Fruit fly (Drosophila melanogaster) whole organism, embryonic: ENCODE results near the gene CG17744.
A peak's percentile ranks its signal among the peaks of the same experiment; 100 is the strongest.

Source experiments
- Atf3 ChIP-seq: fragments of 200-800 bp; sonication (Bioruptor generic); optimal IDR thresholded peaks from 3 replicates; lab custom pipeline; 2016; ENCODE audit warnings: missing biosample characterization, missing genetic modification characterization
- CG10654 ChIP-seq: fragments of 200-800 bp; sonication (Bioruptor generic); optimal IDR thresholded peaks from 2 replicates; lab custom pipeline; 2016; ENCODE audit warnings: missing biosample characterization, missing genetic modification characterization
- CG12155 ChIP-seq: fragments of 200-800 bp; sonication (Bioruptor generic); optimal IDR thresholded peaks from 3 replicates; lab custom pipeline; 2016; ENCODE audit warnings: missing biosample characterization, missing genetic modification characterization
- CG1233 ChIP-seq: fragments of 200-800 bp; sonication (Bioruptor generic); optimal IDR thresholded peaks from 4 replicates; lab custom pipeline; 2018; ENCODE audit warnings: missing biosample characterization, mild to moderate bottlenecking, missing genetic modification characterization
- CG12659 ChIP-seq: fragments of 200-800 bp; sonication (Bioruptor generic); optimal IDR thresholded peaks from 3 replicates; lab custom pipeline; 2017; ENCODE audit warnings: mild to moderate bottlenecking, missing biosample characterization, missing genetic modification reagents, missing genetic modification characterization
- CG12744 ChIP-seq: fragments of 200-800 bp; sonication (Bioruptor generic); optimal IDR thresholded peaks from 2 replicates; lab custom pipeline; 2016; ENCODE audit warnings: missing biosample characterization, missing genetic modification characterization
- CG12769 ChIP-seq: fragments of 200-800 bp; sonication (Bioruptor generic); optimal IDR thresholded peaks from 2 replicates; lab custom pipeline; 2019; ENCODE audit warnings: missing biosample characterization, mild to moderate bottlenecking, missing genetic modification characterization, moderate library complexity
- CG13775 ChIP-seq: fragments of 200-800 bp; sonication (Bioruptor generic); optimal IDR thresholded peaks from 3 replicates; lab custom pipeline; 2017; ENCODE audit warnings: missing biosample characterization, mild to moderate bottlenecking, missing genetic modification characterization
- CG15073 ChIP-seq: fragments of 200-800 bp; sonication (Bioruptor generic); optimal IDR thresholded peaks from 2 replicates; lab custom pipeline; 2016; ENCODE audit warnings: missing biosample characterization, missing genetic modification characterization
- CG17568 ChIP-seq: fragments of 200-800 bp; sonication (Bioruptor generic); optimal IDR thresholded peaks from 2 replicates; lab custom pipeline; 2018; ENCODE audit warnings: missing biosample characterization, mild to moderate bottlenecking, missing genetic modification characterization, moderate library complexity
- CG31224 ChIP-seq: fragments of 200-800 bp; sonication (Bioruptor generic); IDR thresholded peaks from 2 replicates; pipeline ENCODE4 v1.3.6; 2022; ENCODE audit warnings: missing biosample characterization, missing genetic modification characterization
- CG3281 ChIP-seq: fragments of 200-800 bp; sonication (Bioruptor generic); optimal IDR thresholded peaks from 3 replicates; lab custom pipeline; 2017; ENCODE audit warnings: missing biosample characterization, mild to moderate bottlenecking, missing genetic modification characterization
- CG34422 ChIP-seq: fragments of 200-800 bp; sonication (Bioruptor generic); IDR thresholded peaks from 3 replicates; pipeline ENCODE4 v1.3.6; 2022; ENCODE audit warnings: missing biosample characterization, missing genetic modification characterization
- CG3726 ChIP-seq: fragments of 200-800 bp; sonication (Bioruptor generic); IDR thresholded peaks from 3 replicates; pipeline ENCODE4, ENCODE4 v1.3.6; 2022; ENCODE audit warnings: missing biosample characterization, missing genetic modification characterization
- CG42726 ChIP-seq: fragments of 200-800 bp; sonication (Bioruptor generic); IDR thresholded peaks from 2 replicates; pipeline ENCODE4 v1.3.6; 2022; ENCODE audit warnings: missing biosample characterization, missing genetic modification characterization; ENCODE audit not compliant: partially characterized antibody
- CG43689 ChIP-seq: fragments of 200-800 bp; sonication (Bioruptor generic); IDR thresholded peaks from 2 replicates; pipeline ENCODE4 v1.3.6; 2022; ENCODE audit warnings: missing biosample characterization, missing genetic modification characterization
- CG6689 ChIP-seq: fragments of 200-800 bp; sonication (Bioruptor generic); IDR thresholded peaks from 2 replicates; pipeline ENCODE4 v1.3.6; 2022; ENCODE audit warnings: missing biosample characterization, missing genetic modification characterization
- CG6813 ChIP-seq: fragments of 200-800 bp; sonication (Bioruptor generic); optimal IDR thresholded peaks from 2 replicates; lab custom pipeline; 2017; ENCODE audit warnings: missing biosample characterization, missing genetic modification characterization, mild to moderate bottlenecking, moderate library complexity, missing genetic modification reagents
- CG7839 ChIP-seq: fragments of 200-800 bp; sonication (Bioruptor generic); optimal IDR thresholded peaks from 3 replicates; lab custom pipeline; 2018; ENCODE audit warnings: missing biosample characterization, mild to moderate bottlenecking, missing genetic modification characterization, moderate library complexity
- CG8290 ChIP-seq, 3 experiments: fragments of 200-800 bp; sonication (Bioruptor generic); optimal IDR thresholded peaks; 2 replicates each; lab custom pipeline; 2016 to 2019; ENCODE audit warnings: missing biosample characterization in 3 of 3, missing genetic modification characterization in 3 of 3, mild to moderate bottlenecking in 2 of 3, moderate library complexity in 1 of 3
- CG8388 ChIP-seq: fragments of 200-800 bp; sonication (Bioruptor generic); optimal IDR thresholded peaks from 2 replicates; lab custom pipeline; 2019; ENCODE audit warnings: missing biosample characterization, mild to moderate bottlenecking, missing genetic modification characterization, moderate library complexity
- CoRest ChIP-seq: fragments of 200-800 bp; sonication (Bioruptor generic); optimal IDR thresholded peaks from 3 replicates; lab custom pipeline; 2018; ENCODE audit warnings: missing biosample characterization, mild to moderate bottlenecking, missing genetic modification characterization, moderate library complexity
- D19A ChIP-seq: fragments of 200-800 bp; optimal IDR thresholded peaks from 3 replicates; lab custom pipeline; 2019; ENCODE audit warnings: missing biosample characterization, mild to moderate bottlenecking, missing genetic modification characterization, moderate library complexity
- Dad ChIP-seq: fragments of 200-800 bp; sonication (Bioruptor generic); optimal IDR thresholded peaks from 3 replicates; lab custom pipeline; 2016; ENCODE audit warnings: missing biosample characterization, missing genetic modification characterization
- Dref ChIP-seq: fragments of 200-800 bp; sonication (Bioruptor generic); IDR thresholded peaks from 2 replicates; pipeline ENCODE4 v1.3.6; 2022; ENCODE audit warnings: missing biosample characterization, missing genetic modification characterization
- HLH3B ChIP-seq: fragments of 200-800 bp; sonication (Bioruptor generic); IDR thresholded peaks from 2 replicates; pipeline ENCODE4 v1.3.6; 2022; ENCODE audit warnings: missing biosample characterization, missing genetic modification characterization
- HLHmδ ChIP-seq: fragments of 200-800 bp; sonication (Bioruptor generic); optimal IDR thresholded peaks from 2 replicates; lab custom pipeline; 2018; ENCODE audit warnings: missing biosample characterization, mild to moderate bottlenecking, missing genetic modification characterization, moderate library complexity
- MBD-R2 ChIP-seq: fragments of 200-800 bp; sonication (Bioruptor generic); IDR thresholded peaks from 2 replicates; pipeline ENCODE4 v1.3.6; 2022; ENCODE audit warnings: missing biosample characterization, missing genetic modification characterization
- MESR4 ChIP-seq: fragments of 200-800 bp; sonication (Bioruptor generic); optimal IDR thresholded peaks from 2 replicates; lab custom pipeline; 2018; ENCODE audit warnings: missing biosample characterization, mild to moderate bottlenecking, missing genetic modification characterization, moderate library complexity
- Neu2 ChIP-seq: fragments of 200-800 bp; sonication (Bioruptor generic); optimal IDR thresholded peaks from 3 replicates; lab custom pipeline; 2016; ENCODE audit warnings: missing biosample characterization, missing genetic modification characterization, borderline replicate concordance
- Nf-YB ChIP-seq: fragments of 200-800 bp; sonication (Bioruptor generic); optimal IDR thresholded peaks from 3 replicates; lab custom pipeline; 2019; ENCODE audit warnings: missing biosample characterization, mild to moderate bottlenecking, missing genetic modification characterization, moderate library complexity
- Ravus ChIP-seq: fragments of 200-800 bp; sonication (Bioruptor generic); IDR thresholded peaks from 2 replicates; pipeline ENCODE4 v1.3.6; 2022; ENCODE audit warnings: missing biosample characterization, missing genetic modification characterization
- Sin3A ChIP-seq: fragments of >200 bp; optimal IDR thresholded peaks from 2 replicates; lab custom pipeline; 2018
- ac ChIP-seq: fragments of 200-800 bp; sonication (Bioruptor generic); optimal IDR thresholded peaks from 3 replicates; lab custom pipeline; 2017; ENCODE audit warnings: missing biosample characterization, mild to moderate bottlenecking, missing genetic modification characterization
- bowl ChIP-seq: fragments of 200-800 bp; sonication (Bioruptor generic); IDR thresholded peaks from 2 replicates; pipeline ENCODE4 v1.3.6; 2022; ENCODE audit warnings: missing biosample characterization, missing genetic modification characterization
- croc ChIP-seq: fragments of 200-800 bp; sonication (Bioruptor generic); conservative IDR thresholded peaks from 3 replicates; pipeline ENCODE4 v1.3.6; 2022; ENCODE audit warnings: missing biosample characterization, missing genetic modification characterization
- danr ChIP-seq: fragments of 200-800 bp; sonication (Bioruptor generic); IDR thresholded peaks from 2 replicates; pipeline ENCODE4 v1.3.6; 2022; ENCODE audit warnings: missing biosample characterization, missing genetic modification characterization
- dm ChIP-seq: fragments of 200-800 bp; sonication (Bioruptor generic); optimal IDR thresholded peaks from 3 replicates; lab custom pipeline; 2016; ENCODE audit warnings: missing biosample characterization, missing genetic modification characterization
- dpn ChIP-seq, 2 experiments: fragments of 200-800 bp; sonication (Bioruptor generic); optimal IDR thresholded peaks; 3 replicates each; lab custom pipeline; 2016; ENCODE audit warnings: missing biosample characterization in 2 of 2, missing genetic modification characterization in 2 of 2
- eve ChIP-seq, 2 experiments: fragments of >200 bp; optimal IDR thresholded peaks; 2 replicates each; lab custom pipeline; 2017; ENCODE audit warnings: missing biosample characterization in 2 of 2, missing genetic modification characterization in 2 of 2
- fu2 ChIP-seq: fragments of 200-800 bp; sonication (Bioruptor generic); optimal IDR thresholded peaks from 2 replicates; lab custom pipeline; 2016; ENCODE audit warnings: missing biosample characterization, missing genetic modification characterization
- gce ChIP-seq: fragments of 200-800 bp; sonication (Bioruptor generic); IDR thresholded peaks from 3 replicates; pipeline ENCODE4 v1.3.6; 2022; ENCODE audit warnings: missing biosample characterization, missing genetic modification characterization
- her ChIP-seq: fragments of 200-800 bp; sonication (Bioruptor generic); optimal IDR thresholded peaks from 2 replicates; lab custom pipeline; 2016; ENCODE audit warnings: missing biosample characterization, missing genetic modification characterization
- inv ChIP-seq: fragments of 200-800 bp; sonication (Bioruptor generic); IDR thresholded peaks from 2 replicates; pipeline ENCODE4 v1.3.6; 2022; ENCODE audit warnings: missing biosample characterization, missing genetic modification characterization; ENCODE audit not compliant: partially characterized antibody
- lov ChIP-seq, 2 experiments: fragments of 200-800 bp in 1 of 2; fragments of >200 bp in 1 of 2; sonication (Bioruptor generic) in 1 of 2; IDR thresholded peaks in 1 of 2; optimal IDR thresholded peaks in 1 of 2; 2 replicates in 1 of 2; 3 replicates in 1 of 2; pipeline versions ENCODE4 v1.3.6 to Lab custom; 2017 to 2022; ENCODE audit warnings: missing biosample characterization in 1 of 2, missing genetic modification characterization in 1 of 2
- mld ChIP-seq: fragments of 200-800 bp; sonication (Bioruptor generic); IDR thresholded peaks from 3 replicates; pipeline ENCODE4 v1.3.6; 2022; ENCODE audit warnings: missing biosample characterization, missing genetic modification characterization; ENCODE audit not compliant: partially characterized antibody
- sob ChIP-seq: fragments of 200-800 bp; sonication (Bioruptor generic); IDR thresholded peaks from 2 replicates; pipeline ENCODE4 v1.3.6; 2022; ENCODE audit warnings: missing biosample characterization, missing genetic modification characterization
- trh ChIP-seq: fragments of 200-800 bp; sonication (Bioruptor generic); optimal IDR thresholded peaks from 2 replicates; lab custom pipeline; 2016; ENCODE audit warnings: missing biosample characterization, missing genetic modification characterization
- ttk ChIP-seq: fragments of 200-800 bp; sonication (Bioruptor generic); IDR thresholded peaks from 2 replicates; pipeline ENCODE4 v2.1.2; 2022; ENCODE audit warnings: missing biosample characterization, missing genetic modification characterization

The CG17744 gene

DNA sequence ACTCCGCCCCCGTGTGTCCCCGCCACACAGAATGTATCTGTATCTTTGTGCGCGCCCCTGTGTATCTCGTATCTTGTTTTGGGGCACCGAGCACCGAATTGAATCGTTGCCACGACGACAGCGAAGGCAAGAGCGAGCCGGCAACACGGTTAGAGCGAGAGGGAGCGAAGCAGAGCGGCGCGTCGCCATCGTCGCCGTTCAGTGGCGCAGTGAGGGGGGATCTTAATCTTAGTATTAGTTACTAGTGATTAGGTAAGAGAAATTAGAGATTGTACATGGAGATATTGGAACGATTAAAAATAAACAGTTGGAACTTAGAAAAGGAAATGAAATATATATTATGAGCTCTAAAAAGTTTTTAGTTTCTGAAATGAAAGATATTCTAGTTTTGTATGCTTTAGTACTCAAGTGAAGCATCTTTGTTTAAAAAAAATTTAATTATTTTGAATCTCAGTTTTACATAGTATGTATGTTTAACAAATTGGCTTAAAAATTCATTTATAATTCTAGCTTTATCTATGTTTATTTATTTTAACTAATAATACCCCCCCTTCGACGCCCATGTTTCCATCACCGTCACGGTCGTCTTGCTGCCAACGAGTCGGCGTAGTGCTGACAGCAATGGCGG lies 37.5 kb downstream of the CG17744 start (continued):
- no peak for TF ChIP-seq inv (GFP tag; lab: Robert Waterston, UW)
- peak; percentile 33 for TF ChIP-seq CG12769 (tag; lab: Kevin White, UChicago)
- TF ChIP-seq CG1233 (GFP tag; lab: Kevin White, UChicago), result peak; percentile 92
- TF ChIP-seq CG8290 (GFP tag; optimal IDR thresholded peaks at IDR 0.05; lab: Kevin White, UChicago), result peak; percentile 72
- peak in 1 of 2 experiments; percentile 72 for TF ChIP-seq CG8290 (tag; optimal IDR thresholded peaks at IDR 0.05; lab: Kevin White, UChicago)
- TF ChIP-seq CG43689, result no peak; the same call in 1 of the 2 replicates
- TF ChIP-seq sob (GFP tag; lab: Robert Waterston, UW), result peak; percentile 74
- TF ChIP-seq HLHmδ (GFP tag; lab: Kevin White, UChicago), result no peak
- peak; percentile 27 for TF ChIP-seq fu2 (GFP tag; lab: Kevin White, UChicago)
- no peak for TF ChIP-seq Sin3A (lab: Kevin White, UChicago)
- TF ChIP-seq D19A (tag; lab: Kevin White, UChicago), result peak; percentile 93
- TF ChIP-seq bowl, result no peak
- no peak for TF ChIP-seq CG42726 (GFP tag; lab: Robert Waterston, UW)
- peak; percentile 77 for TF ChIP-seq dpn (GFP tag; optimal IDR thresholded peaks at IDR 0.05; lab: Kevin White, UChicago)
- peak; percentile 23 for TF ChIP-seq dm (GFP tag; lab: Kevin White, UChicago)
- TF ChIP-seq MBD-R2 (GFP tag; lab: Robert Waterston, UW), result peak; percentile 53; the same call in 1 of the 2 replicates
- no peak for TF ChIP-seq lov (optimal IDR thresholded peaks at IDR 0.05; lab: Kevin White, UChicago)
- peak; percentile 27; the same call in 1 of the 3 replicates for TF ChIP-seq lov (GFP tag; IDR thresholded peaks at IDR 0.05; lab: Robert Waterston, UW)
- TF ChIP-seq CG6813 (GFP tag; lab: Kevin White, UChicago), result peak; percentile 88
- peak; percentile 60 for TF ChIP-seq Dad
- peak; percentile 84 for TF ChIP-seq CG34422 (GFP tag; lab: Robert Waterston, UW)
- TF ChIP-seq trh (GFP tag; lab: Kevin White, UChicago), result peak; percentile 80
- peak; percentile 95 for TF ChIP-seq CG3281 (GFP tag; lab: Kevin White, UChicago)
- peak; percentile 77 for TF ChIP-seq ttk
- peak; percentile 91 for TF ChIP-seq CG13775 (GFP tag; lab: Kevin White, UChicago)
- peak; percentile 71 for TF ChIP-seq HLH3B
- TF ChIP-seq CG3726 (GFP tag; lab: Robert Waterston, UW), result peak; percentile 82; the same call in 2 of the 3 replicates
- no peak for TF ChIP-seq CG12744 (GFP tag; lab: Kevin White, UChicago)
- peak; percentile 31 for TF ChIP-seq her (GFP tag; lab: Kevin White, UChicago)
- peak; percentile 62 for TF ChIP-seq Atf3 (GFP tag; lab: Kevin White, UChicago)
- peak; percentile 98 for TF ChIP-seq Nf-YB
- peak in 1 of 2 experiments; percentile 90 for TF ChIP-seq eve (GFP tag; optimal IDR thresholded peaks at IDR 0.05; lab: Kevin White, UChicago)
- TF ChIP-seq ac, result peak; percentile 65
- peak; percentile 15; the same call in 1 of the 2 replicates for TF ChIP-seq Ravus (GFP tag; lab: Robert Waterston, UW)
- TF ChIP-seq CG12659 (GFP tag; lab: Kevin White, UChicago), result peak; percentile 96
- TF ChIP-seq croc (GFP tag; lab: Robert Waterston, UW), result peak; percentile 87
- 0 out of 2 replicates have a peak, but pooled peaks have one; percentile 27 for TF ChIP-seq Dref (GFP tag; lab: Robert Waterston, UW)
- TF ChIP-seq CG8388 (GFP tag; lab: Kevin White, UChicago), result peak; percentile 91
- TF ChIP-seq CG6689 (GFP tag; lab: Robert Waterston, UW), result peak; percentile 94
- TF ChIP-seq CG7839 (tag; lab: Kevin White, UChicago), result peak; percentile 94
- no peak for TF ChIP-seq mld
- TF ChIP-seq Neu2 (GFP tag; lab: Kevin White, UChicago), result no peak
- TF ChIP-seq CG31224, result peak; percentile 68
- peak; percentile 24 for TF ChIP-seq CG17568 (GFP tag; lab: Kevin White, UChicago)
- peak; percentile 81 for TF ChIP-seq danr (GFP tag; lab: Robert Waterston, UW)
- peak; percentile 89 for TF ChIP-seq CG10654 (GFP tag; lab: Kevin White, UChicago)
- TF ChIP-seq CG12155, result peak; percentile 73
- peak; percentile 97 for TF ChIP-seq CoRest (tag; lab: Kevin White, UChicago)
- no peak for TF ChIP-seq MESR4 (GFP tag; lab: Kevin White, UChicago)
- TF ChIP-seq gce (GFP tag; lab: Robert Waterston, UW), result peak; percentile 45; the same call in 1 of the 3 replicates
- peak; percentile 40 for TF ChIP-seq CG15073 (GFP tag; lab: Kevin White, UChicago)
